Worm (Caenorhabditis elegans) whole organism, L4 larva: Measurements from ENCODE around the gene F15A4.5.

Experiments used
- F26F4.8 ChIP-seq: fragments of 200-800 bp; sonication (Bioruptor generic); conservative IDR thresholded peaks from 2 replicates; pipeline ENCODE4 v1.3.6; 2022; ENCODE audit warnings: missing genetic modification characterization, missing compliant biosample characterization
- T26A8.4 ChIP-seq: fragments of 200-800 bp; sonication (Bioruptor generic); IDR thresholded peaks from 2 replicates; pipeline ENCODE4 v1.3.6; 2022; ENCODE audit warnings: missing genetic modification characterization, missing compliant biosample characterization
- Y75B8A.6 ChIP-seq: fragments of 200-800 bp; sonication (Bioruptor generic); IDR thresholded peaks from 2 replicates; pipeline ENCODE4 v1.3.6; 2022; ENCODE audit warnings: missing genetic modification reagents, missing genetic modification characterization, missing compliant biosample characterization
- ZK546.5 ChIP-seq, 2 experiments: sonication (generic microtip); optimal IDR thresholded peaks; 2 replicates each; lab custom pipeline; 2017; ENCODE audit warnings: missing biosample characterization in 2 of 2, missing genetic modification characterization in 2 of 2
- aha-1 ChIP-seq: fragments of 150-350 bp; peaks from one replicate; lab custom pipeline; 2014; ENCODE audit warnings: missing biosample characterization, missing genetic modification characterization
- aly-2 ChIP-seq: sonication (generic microtip); optimal IDR thresholded peaks from 2 replicates; lab custom pipeline; 2018; ENCODE audit warnings: missing biosample characterization, missing genetic modification characterization
- attf-4 ChIP-seq: sonication (generic microtip); optimal IDR thresholded peaks from 3 replicates; lab custom pipeline; 2017; ENCODE audit warnings: missing biosample characterization, missing genetic modification characterization
- daf-8 ChIP-seq: fragments of 200-800 bp; sonication (Bioruptor generic); IDR thresholded peaks from 2 replicates; pipeline ENCODE4 v1.3.6; 2022; ENCODE audit warnings: missing genetic modification characterization, missing compliant biosample characterization
- dmd-8 ChIP-seq: fragments of 200-800 bp; sonication (Bioruptor generic); IDR thresholded peaks from 2 replicates; pipeline ENCODE4 v1.3.6; 2022; ENCODE audit warnings: missing genetic modification characterization, missing compliant biosample characterization
- dmd-9 ChIP-seq: fragments of 200-800 bp; sonication (Bioruptor generic); IDR thresholded peaks from 2 replicates; pipeline ENCODE4 v1.3.6; 2022; ENCODE audit warnings: missing genetic modification reagents, missing genetic modification characterization, missing compliant biosample characterization
- dpl-1 ChIP-seq: fragments of 150-350 bp; optimal IDR thresholded peaks from 2 replicates; lab custom pipeline; 2014; ENCODE audit warnings: missing biosample characterization, missing genetic modification reagents, missing genetic modification characterization
- egl-43 ChIP-seq: fragments of 200-800 bp; sonication (Bioruptor generic); IDR thresholded peaks from 2 replicates; pipeline ENCODE4 v1.3.6; 2022; ENCODE audit warnings: missing genetic modification reagents, missing genetic modification characterization, missing compliant biosample characterization
- fos-1 ChIP-seq: fragments of 150-350 bp; optimal IDR thresholded peaks from 2 replicates; lab custom pipeline; 2014; ENCODE audit warnings: missing biosample characterization, missing genetic modification characterization
- gei-8 ChIP-seq: fragments of 200-800 bp; sonication (Bioruptor generic); optimal IDR thresholded peaks from 2 replicates; lab custom pipeline; 2018; ENCODE audit warnings: mild to moderate bottlenecking, missing genetic modification characterization, missing compliant biosample characterization
- hlh-30 ChIP-seq: sonication (generic microtip); optimal IDR thresholded peaks from 2 replicates; lab custom pipeline; 2017; ENCODE audit warnings: antibody characterized with exemption, mild to moderate bottlenecking, missing genetic modification characterization, missing compliant biosample characterization; ENCODE audit not compliant: insufficient read depth
- lim-7 ChIP-seq: fragments of 200-800 bp; sonication (Bioruptor generic); IDR thresholded peaks from 2 replicates; pipeline ENCODE4 v1.3.6; 2022; ENCODE audit warnings: missing genetic modification characterization, missing compliant biosample characterization
- lin-13 ChIP-seq: fragments of 150-350 bp; optimal IDR thresholded peaks from 2 replicates; lab custom pipeline; 2014; ENCODE audit warnings: missing biosample characterization, missing genetic modification reagents, missing genetic modification characterization
- lin-15B ChIP-seq: fragments of 150-350 bp; sonication (generic microtip); optimal IDR thresholded peaks from 3 replicates; lab custom pipeline; 2014; ENCODE audit warnings: missing biosample characterization, missing genetic modification characterization
- nhr-237 ChIP-seq: sonication (generic microtip); optimal IDR thresholded peaks from 2 replicates; lab custom pipeline; 2017; ENCODE audit warnings: missing biosample characterization, missing genetic modification characterization
- nhr-25 ChIP-seq: sonication (generic microtip); optimal IDR thresholded peaks from 2 replicates; lab custom pipeline; 2017; ENCODE audit warnings: missing genetic modification characterization, mild to moderate bottlenecking, missing compliant biosample characterization, antibody characterized with exemption, moderate library complexity, borderline replicate concordance; ENCODE audit not compliant: insufficient read depth
- nhr-28 ChIP-seq: fragments of 150-350 bp; optimal IDR thresholded peaks from 2 replicates; lab custom pipeline; 2014; ENCODE audit warnings: missing biosample characterization, missing genetic modification characterization
- nhr-76 ChIP-seq: fragments of 150-350 bp; optimal IDR thresholded peaks from 2 replicates; lab custom pipeline; 2014; ENCODE audit warnings: missing biosample characterization, missing genetic modification characterization
- pha-4 ChIP-seq, 2 experiments: fragments of 150-350 bp in 1 of 2; fragments of 200-800 bp in 1 of 2; sonication (Bioruptor generic) in 1 of 2; IDR thresholded peaks in 1 of 2; optimal IDR thresholded peaks in 1 of 2; 2 replicates each; pipeline versions ENCODE4 v1.3.6 to Lab custom; 2014 to 2022; ENCODE audit warnings: missing genetic modification characterization in 2 of 2, missing genetic modification reagents in 2 of 2, missing biosample characterization in 1 of 2, missing compliant biosample characterization in 1 of 2
- php-3 ChIP-seq: fragments of 200-800 bp; sonication (Bioruptor generic); IDR thresholded peaks from 2 replicates; pipeline ENCODE4 v1.3.6; 2022; ENCODE audit warnings: missing genetic modification reagents, missing genetic modification characterization, missing compliant biosample characterization
- pqm-1 ChIP-seq: sonication (generic microtip); optimal IDR thresholded peaks from 2 replicates; lab custom pipeline; 2017; ENCODE audit warnings: missing biosample characterization, missing genetic modification characterization
- saeg-2 ChIP-seq: fragments of 200-800 bp; sonication (Bioruptor generic); IDR thresholded peaks from 2 replicates; pipeline ENCODE4 v1.3.6; 2022; ENCODE audit warnings: missing genetic modification reagents, missing genetic modification characterization, missing compliant biosample characterization
- set-16 ChIP-seq: fragments of 200-800 bp; sonication (Bioruptor generic); IDR thresholded peaks from 2 replicates; pipeline ENCODE4 v1.3.6; 2022; ENCODE audit warnings: missing genetic modification reagents, missing genetic modification characterization, missing compliant biosample characterization
- snpc-1.2 ChIP-seq: fragments of 200-800 bp; sonication (Bioruptor generic); IDR thresholded peaks from 2 replicates; pipeline ENCODE4 v1.3.6; 2022; ENCODE audit warnings: missing genetic modification reagents, missing genetic modification characterization, missing compliant biosample characterization
- snpc-4 ChIP-seq: fragments of 150-350 bp; optimal IDR thresholded peaks from 2 replicates; lab custom pipeline; 2014; ENCODE audit warnings: missing biosample characterization, missing genetic modification characterization
- spr-1 ChIP-seq: sonication (generic microtip); optimal IDR thresholded peaks from 2 replicates; lab custom pipeline; 2016; ENCODE audit warnings: mild to moderate bottlenecking, missing genetic modification characterization, missing compliant biosample characterization
- tra-1 ChIP-seq: fragments of 200-800 bp; sonication (Bioruptor generic); IDR thresholded peaks from 2 replicates; pipeline ENCODE4 v1.3.6; 2022; ENCODE audit warnings: missing genetic modification reagents, missing genetic modification characterization, missing compliant biosample characterization
- unc-62 ChIP-seq, 3 experiments: fragments of 150-350 bp in 1 of 3; sonication (generic microtip); optimal IDR thresholded peaks in 2 of 3; peaks in 1 of 3; 1 replicate in 1 of 3; 2 replicates in 2 of 3; lab custom pipeline; 2014 to 2017; ENCODE audit warnings: missing biosample characterization in 3 of 3, missing genetic modification characterization in 3 of 3, missing genetic modification reagents in 3 of 3, missing genotype in 1 of 3
- vab-7 ChIP-seq: fragments of 200-800 bp; sonication (Bioruptor generic); IDR thresholded peaks from 2 replicates; pipeline ENCODE4 v1.3.6; 2022; ENCODE audit warnings: missing genetic modification reagents, missing genetic modification characterization, missing compliant biosample characterization
- zfp-3 ChIP-seq: fragments of 200-800 bp; sonication (Bioruptor generic); conservative IDR thresholded peaks from 2 replicates; pipeline ENCODE4 v1.3.6; 2022; ENCODE audit warnings: missing genetic modification reagents, missing genetic modification characterization, missing compliant biosample characterization
- zip-2 ChIP-seq: fragments of 150-350 bp; optimal IDR thresholded peaks from 2 replicates; lab custom pipeline; 2014; ENCODE audit warnings: missing biosample characterization, missing genetic modification characterization
- ztf-7 ChIP-seq: fragments of 150-350 bp; optimal IDR thresholded peaks from 2 replicates; lab custom pipeline; 2014; ENCODE audit warnings: missing biosample characterization, missing genetic modification characterization

F15A4.5 gene

ce11 chrII:12448241-12448640, 22.8 kb downstream of the F15A4.5 start, which contains the start of gene srh-27 (continued):
- TF ChIP-seq nhr-25 (no peak), T26A8.4 (GFP tag; lab: Robert Waterston, UW) (no peak)
- TF ChIP-seq, all 104 proteins: peak for 0

ce11 chrII:12444679-12445376, 26.2 kb downstream of the F15A4.5 start, which contains the start of the genes W05H5.1 and pitr-6:
W05H5.1 (minus strand) TSS chrII:12444779.
pitr-6 (plus strand) TSS chrII:12445326.
- TF ChIP-seq lin-15B (tag; lab: Kevin White, UChicago) (no peak), aha-1 (tag; lab: Kevin White, UChicago) (peak; percentile 55)
- TF ChIP-seq, all 104 proteins: peak for 1

ce11 chrII:12441164-12441563, 29.9 kb downstream of the F15A4.5 start, which contains the start of gene Y57A10C.10:
Y57A10C.10 (minus strand) TSS chrII:12441264.
- TF ChIP-seq set-16 (GFP tag; lab: Robert Waterston, UW), result peak; percentile 12; the same call in 1 of the 2 replicates

- no peak for TF ChIP-seq spr-1 (tag; lab: Kevin White, UChicago)
- no peak for TF ChIP-seq set-16 (GFP tag; lab: Robert Waterston, UW)
- no peak for TF ChIP-seq nhr-76 (tag; lab: Kevin White, UChicago)
- TF ChIP-seq dmd-9 (GFP tag; lab: Robert Waterston, UW), result no peak
- no peak for TF ChIP-seq snpc-4 (tag; lab: Kevin White, UChicago)
- no peak for TF ChIP-seq unc-62 (GFP tag; optimal IDR thresholded peaks at IDR 0.05 in 1 of 2; lab: Kevin White, UChicago)
- no peak for TF ChIP-seq unc-62 (tag; optimal IDR thresholded peaks at IDR 0.05; lab: Kevin White, UChicago)
- TF ChIP-seq nhr-237 (tag; lab: Kevin White, UChicago), result no peak
- TF ChIP-seq snpc-1.2 (GFP tag; lab: Robert Waterston, UW), result no peak
- TF ChIP-seq pha-4 (GFP tag; IDR thresholded peaks at IDR 0.05; lab: Robert Waterston, UW), result no peak
- TF ChIP-seq pha-4 (tag; optimal IDR thresholded peaks at IDR 0.05; lab: Kevin White, UChicago), result no peak
- TF ChIP-seq aly-2 (tag; lab: Kevin White, UChicago), result no peak
- no peak for TF ChIP-seq tra-1 (GFP tag; lab: Robert Waterston, UW)
- no peak for TF ChIP-seq ztf-7 (tag; lab: Kevin White, UChicago)
- no peak for TF ChIP-seq ZK546.5 (tag; optimal IDR thresholded peaks at IDR 0.05; lab: Kevin White, UChicago)
- no peak for TF ChIP-seq lin-13 (GFP tag; lab: Kevin White, UChicago)
- TF ChIP-seq attf-4 (tag; lab: Kevin White, UChicago), result no peak
- no peak for TF ChIP-seq Y75B8A.6 (GFP tag; lab: Robert Waterston, UW)
- TF ChIP-seq zfp-3 (GFP tag; lab: Robert Waterston, UW), result no peak
- no peak for TF ChIP-seq dpl-1 (GFP tag; lab: Kevin White, UChicago)
- no peak for TF ChIP-seq saeg-2 (GFP tag; lab: Robert Waterston, UW)
- TF ChIP-seq, all 104 proteins: peak for 0
Measured at ce11 chrII:12438441-12438840, 32.6 kb downstream of the F15A4.5 start, which contains the start of gene Y57A10C.9. Y57A10C.9 (minus strand) TSS chrII:12438541.

ce11 chrII:12436717-12437116, 34.3 kb downstream of the F15A4.5 start:
- TF ChIP-seq daf-8 (GFP tag; lab: Robert Waterston, UW), result no peak
- TF ChIP-seq lim-7 (GFP tag; lab: Robert Waterston, UW), result 0 out of 2 replicates have a peak, but pooled peaks have one; percentile 32
- TF ChIP-seq hlh-30, result no peak

ce11 chrII:12435202-12435872, 35.7 kb downstream of the F15A4.5 start:
- no peak for TF ChIP-seq F26F4.8 (GFP tag; lab: Robert Waterston, UW)
- no peak for TF ChIP-seq gei-8 (GFP tag; lab: Kevin White, UChicago)
- peak; percentile 18; the same call in 1 of the 2 replicates for TF ChIP-seq pha-4 (GFP tag; IDR thresholded peaks at IDR 0.05; lab: Robert Waterston, UW)
- no peak for TF ChIP-seq pha-4 (tag; optimal IDR thresholded peaks at IDR 0.05; lab: Kevin White, UChicago)
- TF ChIP-seq php-3, result no peak
- no peak for TF ChIP-seq nhr-28 (tag; lab: Kevin White, UChicago)
- peak; percentile 63; the same call in 1 of the 2 replicates for TF ChIP-seq lim-7 (GFP tag; lab: Robert Waterston, UW)
- TF ChIP-seq egl-43 (GFP tag; lab: Robert Waterston, UW), result peak; percentile 57; the same call in 1 of the 2 replicates
- no peak for TF ChIP-seq snpc-1.2 (GFP tag; lab: Robert Waterston, UW)
- no peak for TF ChIP-seq nhr-25
- no peak for TF ChIP-seq fos-1
- no peak for TF ChIP-seq daf-8 (GFP tag; lab: Robert Waterston, UW)
- TF ChIP-seq dmd-9 (GFP tag; lab: Robert Waterston, UW), result 0 out of 2 replicates have a peak, but pooled peaks have one; percentile 61
- TF ChIP-seq set-16 (GFP tag; lab: Robert Waterston, UW), result peak; percentile 62
- TF ChIP-seq unc-62 (GFP tag; optimal IDR thresholded peaks at IDR 0.05 in 1 of 2; lab: Kevin White, UChicago), result no peak
- TF ChIP-seq unc-62 (tag; optimal IDR thresholded peaks at IDR 0.05; lab: Kevin White, UChicago), result no peak
- no peak for TF ChIP-seq pqm-1 (tag; lab: Kevin White, UChicago)
- 0 out of 2 replicates have a peak, but pooled peaks have one; percentile 47 for TF ChIP-seq dmd-8 (GFP tag; lab: Robert Waterston, UW)
- TF ChIP-seq zip-2, result no peak
- peak; percentile 42; the same call in 1 of the 2 replicates for TF ChIP-seq vab-7 (GFP tag; lab: Robert Waterston, UW)
